Worm (Caenorhabditis elegans) whole organism, L4 larva: ENCODE measurements around the gene Y22D7AL.11.

ENCODE experiments used
- aha-1 ChIP-seq: fragments of 150-350 bp; peaks from one replicate; lab custom pipeline; 2014; ENCODE audit warnings: missing biosample characterization, missing genetic modification characterization
- ceh-28 ChIP-seq: fragments of 150-350 bp; optimal IDR thresholded peaks from 2 replicates; lab custom pipeline; 2014; ENCODE audit warnings: missing biosample characterization, missing genetic modification reagents, missing genetic modification characterization
- ctbp-1 ChIP-seq: fragments of 200-800 bp; sonication (Bioruptor generic); IDR thresholded peaks from 2 replicates; pipeline ENCODE4 v1.3.6; 2022; ENCODE audit warnings: missing genetic modification reagents, missing genetic modification characterization, missing compliant biosample characterization
- pha-4 ChIP-seq, 2 experiments: fragments of 150-350 bp in 1 of 2; fragments of 200-800 bp in 1 of 2; sonication (Bioruptor generic) in 1 of 2; IDR thresholded peaks in 1 of 2; optimal IDR thresholded peaks in 1 of 2; 2 replicates each; pipeline versions ENCODE4 v1.3.6 to Lab custom; 2014 to 2022; ENCODE audit warnings: missing genetic modification characterization in 2 of 2, missing genetic modification reagents in 2 of 2, missing biosample characterization in 1 of 2, missing compliant biosample characterization in 1 of 2

The Y22D7AL.11 gene

DNA sequence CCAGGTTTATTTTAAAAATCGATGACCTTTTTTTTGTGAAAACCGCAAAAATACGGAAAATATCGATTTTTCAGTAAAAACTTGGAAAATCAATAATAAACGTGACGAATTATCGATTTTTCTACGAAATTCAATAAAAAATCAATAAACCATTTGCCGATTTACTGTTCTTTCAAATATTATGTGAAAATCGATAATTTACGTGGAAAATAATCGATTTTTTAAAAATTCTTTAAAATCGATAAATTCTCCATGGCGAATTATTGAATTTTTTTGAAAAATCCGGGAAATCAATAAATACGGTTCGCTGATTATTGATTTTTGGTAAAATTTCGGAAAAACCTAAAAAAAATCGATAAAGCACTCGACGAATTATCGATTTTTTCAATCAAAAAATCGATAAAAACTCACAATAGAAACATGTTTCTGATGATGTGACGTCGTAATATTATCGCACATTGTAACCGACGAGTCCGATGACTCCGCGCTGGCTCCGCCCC, 49.9 kb downstream of the Y22D7AL.11 start:
- TF ChIP-seq aha-1 (tag; lab: Kevin White, UChicago) = peak; percentile 74
- peak; percentile 91 for TF ChIP-seq ceh-28 (tag; lab: Kevin White, UChicago)
- no peak for TF ChIP-seq ctbp-1 (GFP tag; lab: Robert Waterston, UW)

DNA sequence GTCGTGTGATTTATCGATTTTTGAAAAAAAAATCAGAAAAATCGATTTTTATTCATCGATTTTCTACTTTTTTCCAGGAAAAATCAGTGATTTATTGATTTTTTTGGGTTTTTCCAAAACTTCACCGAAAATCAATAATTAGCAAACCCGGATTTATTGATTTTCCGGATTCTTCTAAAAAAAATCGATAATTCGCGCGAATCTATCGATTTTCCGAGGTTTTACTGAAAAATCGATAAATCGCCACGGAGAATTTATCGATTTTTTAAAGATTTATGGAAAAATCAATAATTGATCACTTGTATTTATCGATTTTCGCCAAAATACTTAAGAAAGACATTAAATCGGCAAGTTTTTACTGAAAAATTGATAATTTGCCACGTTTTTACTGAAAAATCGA, 50.6 kb downstream of the Y22D7AL.11 start:
- TF ChIP-seq ceh-28 (tag; lab: Kevin White, UChicago) (peak; percentile 97), pha-4 (GFP tag; IDR thresholded peaks at IDR 0.05; lab: Robert Waterston, UW) (no peak), pha-4 (tag; optimal IDR thresholded peaks at IDR 0.05; lab: Kevin White, UChicago) (no peak)
